Worm (Caenorhabditis elegans) whole organism, L4 larva: ENCODE results near the gene F28A10.7.

Experiments
- ama-1 ChIP-seq: fragments of 150-350 bp; optimal IDR thresholded peaks from 2 replicates; lab custom pipeline; 2014; ENCODE audit warnings: inconsistent platforms, mixed read lengths
- hlh-11 ChIP-seq: fragments of 200-800 bp; sonication (Bioruptor generic); optimal IDR thresholded peaks from 2 replicates; lab custom pipeline; 2018; ENCODE audit warnings: mild to moderate bottlenecking, missing genetic modification characterization, missing compliant biosample characterization
- nhr-237 ChIP-seq: sonication (generic microtip); optimal IDR thresholded peaks from 2 replicates; lab custom pipeline; 2017; ENCODE audit warnings: missing biosample characterization, missing genetic modification characterization
- nhr-28 ChIP-seq: fragments of 150-350 bp; optimal IDR thresholded peaks from 2 replicates; lab custom pipeline; 2014; ENCODE audit warnings: missing biosample characterization, missing genetic modification characterization
- nhr-77 ChIP-seq: fragments of 150-350 bp; optimal IDR thresholded peaks from 2 replicates; lab custom pipeline; 2014; ENCODE audit warnings: missing biosample characterization, missing genetic modification characterization
- pqm-1 ChIP-seq: sonication (generic microtip); optimal IDR thresholded peaks from 2 replicates; lab custom pipeline; 2017; ENCODE audit warnings: missing biosample characterization, missing genetic modification characterization
- snpc-4 ChIP-seq: fragments of 150-350 bp; optimal IDR thresholded peaks from 2 replicates; lab custom pipeline; 2014; ENCODE audit warnings: missing biosample characterization, missing genetic modification characterization
- zfp-3 ChIP-seq: fragments of 200-800 bp; sonication (Bioruptor generic); conservative IDR thresholded peaks from 2 replicates; pipeline ENCODE4 v1.3.6; 2022; ENCODE audit warnings: missing genetic modification reagents, missing genetic modification characterization, missing compliant biosample characterization

- TF ChIP-seq snpc-4 (tag; lab: Kevin White, UChicago), result no peak
- TF ChIP-seq nhr-77, result no peak
- TF ChIP-seq ama-1, result no peak
- TF ChIP-seq nhr-28, result no peak
- no peak for TF ChIP-seq hlh-11 (tag; lab: Kevin White, UChicago)
- TF ChIP-seq pqm-1, result no peak
- TF ChIP-seq zfp-3 (GFP tag; lab: Robert Waterston, UW), result no peak
- TF ChIP-seq nhr-237, result no peak
Observed at ce11 chrII:823529-823928, 22.0 kb downstream of the F28A10.7 start, which contains the start of gene F46F5.10.
